Worm (Caenorhabditis elegans): ENCODE measurements around the gene txt-8.

DNA sequence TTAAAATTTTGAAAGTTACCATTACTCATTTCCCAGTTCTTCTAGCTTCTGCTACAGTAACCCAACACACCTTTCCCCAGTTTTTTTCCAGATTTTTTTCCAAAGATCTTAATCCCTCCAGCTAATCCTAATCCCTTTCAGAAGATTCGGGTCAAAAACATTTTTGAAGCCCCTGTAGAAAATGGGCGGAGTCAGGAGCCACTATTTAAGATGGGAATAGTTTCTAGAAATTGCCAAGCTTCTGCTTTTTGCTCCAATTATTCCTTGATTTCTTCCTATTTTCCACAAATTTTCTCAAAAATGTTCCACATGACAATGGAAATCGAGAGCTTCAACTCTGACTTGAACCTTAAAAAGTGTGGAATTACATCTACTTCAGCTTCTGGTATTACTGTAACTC lies 49.6 kb upstream of the txt-8 start, which contains the start of gene C08E8.9:
- TF ChIP-seq mdl-1 (tag; optimal IDR thresholded peaks at IDR 0.05): no peak
- no peak for TF ChIP-seq ceh-8 (GFP tag; optimal IDR thresholded peaks at IDR 0.05)
- TF ChIP-seq ces-1 (GFP tag; optimal IDR thresholded peaks at IDR 0.05): no peak
